Fruit fly (Drosophila melanogaster) whole organism, embryonic: Measurements from ENCODE around the gene jagn.

ENCODE experiments used
- CG10267 ChIP-seq: fragments of 200-800 bp; sonication (Bioruptor generic); optimal IDR thresholded peaks from 2 replicates; lab custom pipeline; 2018; ENCODE audit warnings: missing biosample characterization, mild to moderate bottlenecking, missing genetic modification characterization, moderate library complexity
- CG11093 ChIP-seq: fragments of 200-800 bp; sonication (Bioruptor generic); IDR thresholded peaks from 3 replicates; pipeline ENCODE4 v1.3.6; 2022; ENCODE audit warnings: missing biosample characterization, missing genetic modification characterization
- CG12299 ChIP-seq: fragments of 200-800 bp; sonication (Bioruptor generic); optimal IDR thresholded peaks from 2 replicates; lab custom pipeline; 2018; ENCODE audit warnings: missing biosample characterization, mild to moderate bottlenecking, missing genetic modification characterization
- CG13123 ChIP-seq: fragments of 200-800 bp; sonication (Bioruptor generic); optimal IDR thresholded peaks from 2 replicates; lab custom pipeline; 2016; ENCODE audit warnings: missing biosample characterization, missing genetic modification characterization
- CG13424 ChIP-seq: fragments of 200-800 bp; sonication (Bioruptor generic); optimal IDR thresholded peaks from 2 replicates; lab custom pipeline; 2019; ENCODE audit warnings: missing biosample characterization, mild to moderate bottlenecking, missing genetic modification characterization, moderate library complexity
- CG14014 ChIP-seq: fragments of 200-800 bp; sonication (Bioruptor generic); IDR thresholded peaks from 2 replicates; pipeline ENCODE4 v1.3.6; 2022; ENCODE audit warnings: missing biosample characterization, missing genetic modification characterization
- CG15601 ChIP-seq: fragments of 200-800 bp; sonication (Bioruptor generic); optimal IDR thresholded peaks from 3 replicates; lab custom pipeline; 2019; ENCODE audit warnings: missing biosample characterization, mild to moderate bottlenecking, missing genetic modification characterization, moderate library complexity
- CG17328 ChIP-seq: fragments of 200-800 bp; sonication (Bioruptor generic); IDR thresholded peaks from 2 replicates; pipeline ENCODE4 v1.3.6; 2022; ENCODE audit warnings: missing biosample characterization, missing genetic modification characterization
- CG17359 ChIP-seq: fragments of 200-800 bp; sonication (Bioruptor generic); optimal IDR thresholded peaks from 3 replicates; lab custom pipeline; 2018; ENCODE audit warnings: missing biosample characterization, mild to moderate bottlenecking, missing genetic modification characterization, moderate library complexity
- CG18619 ChIP-seq: fragments of 200-800 bp; sonication (Bioruptor generic); optimal IDR thresholded peaks from 3 replicates; lab custom pipeline; 2017; ENCODE audit warnings: missing biosample characterization, mild to moderate bottlenecking, missing genetic modification characterization
- CG30431 ChIP-seq: fragments of 200-800 bp; sonication (Bioruptor generic); optimal IDR thresholded peaks from 2 replicates; lab custom pipeline; 2017; ENCODE audit warnings: missing biosample characterization, missing genetic modification characterization
- CG32767 ChIP-seq: fragments of 200-800 bp; sonication (Bioruptor generic); IDR thresholded peaks from 2 replicates; pipeline ENCODE4 v1.3.6; 2022; ENCODE audit warnings: missing biosample characterization, missing genetic modification characterization
- CG6175 ChIP-seq: fragments of 200-800 bp; sonication (Bioruptor generic); IDR thresholded peaks from 3 replicates; pipeline ENCODE4 v1.3.6; 2022; ENCODE audit warnings: missing biosample characterization, missing genetic modification characterization
- CG6272 ChIP-seq: fragments of 200-800 bp; sonication (Bioruptor generic); IDR thresholded peaks from 2 replicates; pipeline ENCODE4 v1.3.6; 2022; ENCODE audit warnings: missing biosample characterization, missing genetic modification characterization
- CG6654 ChIP-seq: fragments of 200-800 bp; sonication (Bioruptor generic); optimal IDR thresholded peaks from 2 replicates; lab custom pipeline; 2017; ENCODE audit warnings: missing biosample characterization, mild to moderate bottlenecking, missing genetic modification characterization
- CG9437 ChIP-seq: fragments of 200-800 bp; sonication (Bioruptor generic); optimal IDR thresholded peaks from 2 replicates; lab custom pipeline; 2018; ENCODE audit warnings: missing biosample characterization, mild to moderate bottlenecking, missing genetic modification characterization
- CG9817 ChIP-seq: fragments of 200-800 bp; sonication (Bioruptor generic); optimal IDR thresholded peaks from 2 replicates; lab custom pipeline; 2018; ENCODE audit warnings: missing biosample characterization, mild to moderate bottlenecking, missing genetic modification characterization, moderate library complexity
- CkIIα-i1 ChIP-seq: fragments of 200-800 bp; sonication (Bioruptor generic); IDR thresholded peaks from 2 replicates; pipeline ENCODE4 v1.3.6; 2022; ENCODE audit warnings: missing biosample characterization, missing genetic modification characterization
- Dbx ChIP-seq: fragments of 200-800 bp; sonication (Bioruptor generic); IDR thresholded peaks from 3 replicates; pipeline ENCODE4 v1.3.6; 2022; ENCODE audit warnings: missing biosample characterization, missing genetic modification characterization
- Dfd ChIP-seq, 2 experiments: fragments of >200 bp; optimal IDR thresholded peaks; 2 replicates each; lab custom pipeline; 2017; ENCODE audit warnings: missing biosample characterization in 2 of 2, missing genetic modification characterization in 2 of 2
- Ets97D ChIP-seq: fragments of 200-800 bp; sonication (Bioruptor generic); optimal IDR thresholded peaks from 3 replicates; lab custom pipeline; 2016; ENCODE audit warnings: missing biosample characterization, missing genetic modification characterization
- HLHmδ ChIP-seq: fragments of 200-800 bp; sonication (Bioruptor generic); optimal IDR thresholded peaks from 2 replicates; lab custom pipeline; 2018; ENCODE audit warnings: missing biosample characterization, mild to moderate bottlenecking, missing genetic modification characterization, moderate library complexity
- Hr39 ChIP-seq: fragments of >200 bp; optimal IDR thresholded peaks from 2 replicates; lab custom pipeline; 2017
- MTF-1 ChIP-seq: fragments of 200-800 bp; sonication (Bioruptor generic); optimal IDR thresholded peaks from 2 replicates; lab custom pipeline; 2018; ENCODE audit warnings: missing biosample characterization, mild to moderate bottlenecking, missing genetic modification characterization, borderline replicate concordance
- Mrtf ChIP-seq: fragments of 200-800 bp; sonication (Bioruptor generic); IDR thresholded peaks from 3 replicates; pipeline ENCODE4 v1.3.6; 2022; ENCODE audit warnings: missing biosample characterization, missing genetic modification characterization
- NFAT ChIP-seq: fragments of 200-800 bp; sonication (Bioruptor generic); IDR thresholded peaks from 2 replicates; pipeline ENCODE4 v1.3.6; 2022; ENCODE audit warnings: missing biosample characterization, missing genetic modification characterization
- PHDP ChIP-seq: fragments of 200-800 bp; sonication (Bioruptor generic); optimal IDR thresholded peaks from 3 replicates; lab custom pipeline; 2018; ENCODE audit warnings: missing biosample characterization, mild to moderate bottlenecking, missing genetic modification characterization, moderate library complexity
- Pdp1 ChIP-seq, 2 experiments: fragments of 200-800 bp; sonication (Bioruptor generic); optimal IDR thresholded peaks; 3 replicates each; lab custom pipeline; 2016; ENCODE audit warnings: missing biosample characterization in 2 of 2, missing genetic modification characterization in 2 of 2, mild to moderate bottlenecking in 1 of 2, moderate library complexity in 1 of 2
- Poxn ChIP-seq: fragments of 200-800 bp; sonication (Bioruptor generic); IDR thresholded peaks from 2 replicates; pipeline ENCODE4 v1.3.6; 2022; ENCODE audit warnings: missing biosample characterization, missing genetic modification characterization
- Sin3A ChIP-seq: fragments of >200 bp; optimal IDR thresholded peaks from 2 replicates; lab custom pipeline; 2018
- bowl ChIP-seq: fragments of 200-800 bp; sonication (Bioruptor generic); IDR thresholded peaks from 2 replicates; pipeline ENCODE4 v1.3.6; 2022; ENCODE audit warnings: missing biosample characterization, missing genetic modification characterization
- cad ChIP-seq: fragments of >200 bp; optimal IDR thresholded peaks from 2 replicates; lab custom pipeline; 2017; ENCODE audit warnings: missing biosample characterization, missing genetic modification characterization
- cwo ChIP-seq: fragments of 200-800 bp; sonication (Bioruptor generic); optimal IDR thresholded peaks from 3 replicates; lab custom pipeline; 2017; ENCODE audit warnings: missing biosample characterization, missing genetic modification characterization, mild to moderate bottlenecking, moderate library complexity, missing genetic modification reagents
- eyg ChIP-seq: fragments of 200-800 bp; sonication (Bioruptor generic); optimal IDR thresholded peaks from 3 replicates; lab custom pipeline; 2016; ENCODE audit warnings: missing biosample characterization, missing genetic modification characterization
- gem ChIP-seq: fragments of 200-800 bp; sonication (Bioruptor generic); optimal IDR thresholded peaks from 2 replicates; lab custom pipeline; 2019; ENCODE audit warnings: missing biosample characterization, mild to moderate bottlenecking, missing genetic modification characterization, moderate library complexity
- knrl ChIP-seq: fragments of 200-800 bp; sonication (Bioruptor generic); IDR thresholded peaks from 3 replicates; pipeline ENCODE4 v1.3.6; 2022; ENCODE audit warnings: missing biosample characterization, missing genetic modification characterization; ENCODE audit not compliant: partially characterized antibody
- lab ChIP-seq: fragments of 200-800 bp; sonication (Bioruptor generic); optimal IDR thresholded peaks from 3 replicates; lab custom pipeline; 2017; ENCODE audit warnings: missing biosample characterization, missing genetic modification characterization, mild to moderate bottlenecking, moderate library complexity, missing genetic modification reagents
- lola ChIP-seq, 3 experiments: fragments of >200 bp in 2 of 3; fragments of 200-800 bp in 1 of 3; sonication (Bioruptor generic) in 1 of 3; optimal IDR thresholded peaks; 2 replicates each; lab custom pipeline; 2017 to 2019; ENCODE audit warnings: missing biosample characterization in 3 of 3, missing genetic modification characterization in 3 of 3, mild to moderate bottlenecking in 1 of 3, moderate library complexity in 1 of 3
- lov ChIP-seq, 2 experiments: fragments of 200-800 bp in 1 of 2; fragments of >200 bp in 1 of 2; sonication (Bioruptor generic) in 1 of 2; IDR thresholded peaks in 1 of 2; optimal IDR thresholded peaks in 1 of 2; 2 replicates in 1 of 2; 3 replicates in 1 of 2; pipeline versions ENCODE4 v1.3.6 to Lab custom; 2017 to 2022; ENCODE audit warnings: missing biosample characterization in 1 of 2, missing genetic modification characterization in 1 of 2
- luna ChIP-seq: fragments of 200-800 bp; sonication (Bioruptor generic); optimal IDR thresholded peaks from 2 replicates; lab custom pipeline; 2016; ENCODE audit warnings: missing biosample characterization, missing genetic modification characterization
- mld ChIP-seq: fragments of 200-800 bp; sonication (Bioruptor generic); IDR thresholded peaks from 3 replicates; pipeline ENCODE4 v1.3.6; 2022; ENCODE audit warnings: missing biosample characterization, missing genetic modification characterization; ENCODE audit not compliant: partially characterized antibody
- pan ChIP-seq, 4 experiments: fragments of >200 bp in 3 of 4; fragments of 200-800 bp in 1 of 4; sonication (Bioruptor generic) in 1 of 4; optimal IDR thresholded peaks in 3 of 4; IDR thresholded peaks in 1 of 4; 2 replicates each; pipeline versions ENCODE4 v1.3.6 to Lab custom; 2017 to 2022; ENCODE audit warnings: missing biosample characterization in 2 of 4, missing genetic modification characterization in 2 of 4, mixed read lengths in 1 of 4
- phol ChIP-seq: fragments of 200-800 bp; sonication (Bioruptor generic); optimal IDR thresholded peaks from 3 replicates; lab custom pipeline; 2018; ENCODE audit warnings: missing biosample characterization, mild to moderate bottlenecking, missing genetic modification characterization, moderate library complexity
- run ChIP-seq: fragments of 200-800 bp; sonication (Bioruptor generic); optimal IDR thresholded peaks from 3 replicates; lab custom pipeline; 2018; ENCODE audit warnings: missing biosample characterization, mild to moderate bottlenecking, missing genetic modification characterization
- sima ChIP-seq: fragments of 200-800 bp; sonication (Bioruptor generic); optimal IDR thresholded peaks from 2 replicates; lab custom pipeline; 2016; ENCODE audit warnings: missing biosample characterization, missing genetic modification characterization
- sr ChIP-seq: fragments of 200-800 bp; sonication (Bioruptor generic); IDR thresholded peaks from 3 replicates; pipeline ENCODE4 v1.3.6; 2022; ENCODE audit warnings: missing biosample characterization, missing genetic modification characterization
- tx ChIP-seq: fragments of 200-800 bp; sonication (Bioruptor generic); optimal IDR thresholded peaks from 2 replicates; lab custom pipeline; 2016; ENCODE audit warnings: missing biosample characterization, missing genetic modification characterization
- unpg ChIP-seq: fragments of 200-800 bp; sonication (Bioruptor generic); optimal IDR thresholded peaks from 3 replicates; lab custom pipeline; 2018; ENCODE audit warnings: missing biosample characterization, mild to moderate bottlenecking, missing genetic modification characterization, moderate library complexity
- z ChIP-seq: fragments of 200-800 bp; sonication (Bioruptor generic); IDR thresholded peaks from 3 replicates; pipeline ENCODE4 v1.3.6; 2022; ENCODE audit warnings: missing biosample characterization, missing genetic modification characterization

Gene jagn

DNA sequence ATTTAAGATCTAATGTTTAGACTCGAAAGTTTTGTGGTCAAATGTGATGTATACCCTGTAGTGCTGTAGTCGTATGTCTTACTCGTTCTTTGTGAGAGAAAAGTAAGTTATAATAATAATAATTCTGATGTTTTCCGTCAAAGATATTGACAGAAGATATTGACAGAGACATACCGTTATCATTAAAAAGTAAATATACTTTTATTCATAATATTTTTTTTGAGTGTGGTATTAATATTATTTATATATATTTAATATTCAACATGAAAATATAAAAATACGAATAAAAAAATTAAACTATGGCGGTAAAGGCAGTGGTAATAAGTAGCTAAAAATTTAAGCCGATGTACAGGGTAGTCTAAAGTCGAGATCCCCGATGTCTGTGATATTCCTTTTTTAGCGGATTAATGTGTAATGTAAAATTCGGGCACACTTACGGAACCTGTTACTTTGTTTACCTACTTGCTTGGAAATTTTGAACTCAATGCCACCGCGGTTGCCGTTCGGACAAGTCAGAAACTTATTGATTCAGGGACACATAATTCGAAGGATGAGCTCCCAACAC is 42.7 kb upstream of the jagn start, which contains the start of the genes CG2100 and CG1236 (continued):
- TF ChIP-seq CG17359 (tag; lab: Kevin White, UChicago) (peak; percentile 84), CG30431 (peak; percentile 82), phol (tag; lab: Kevin White, UChicago) (peak; percentile 91), lola (GFP tag; optimal IDR thresholded peaks at IDR 0.05; lab: Kevin White, UChicago) (peak in 1 of 3 experiments; percentile 91), CG17328 (GFP tag; lab: Robert Waterston, UW) (peak; percentile 66), MTF-1 (GFP tag; lab: Kevin White, UChicago) (peak; percentile 1), Dbx (peak; percentile 78), knrl (GFP tag; lab: Robert Waterston, UW) (no peak), CG15601 (tag; lab: Kevin White, UChicago) (peak; percentile 88), CG12299 (tag; lab: Kevin White, UChicago) (peak; percentile 63), eyg (GFP tag; lab: Kevin White, UChicago) (no peak), CG9437 (peak; percentile 89), HLHmδ (GFP tag; lab: Kevin White, UChicago) (no peak), CkIIα-i1 (no peak), CG32767 (GFP tag; lab: Robert Waterston, UW) (0 out of 2 replicates have a peak, but pooled peaks have one; percentile 70), CG6272 (GFP tag; lab: Robert Waterston, UW) (peak; percentile 66), cwo (GFP tag; lab: Kevin White, UChicago) (peak; percentile 73), CG11093 (GFP tag; lab: Robert Waterston, UW) (0 out of 3 replicates have a peak, but pooled peaks have one; percentile 51), unpg (peak; percentile 84), lov (optimal IDR thresholded peaks at IDR 0.05; lab: Kevin White, UChicago) (no peak), lov (GFP tag; IDR thresholded peaks at IDR 0.05; lab: Robert Waterston, UW) (no peak), CG13424 (peak; percentile 88), CG6175 (no peak), mld (GFP tag; lab: Robert Waterston, UW) (no peak; the same call in 2 of the 3 replicates), run (tag; lab: Kevin White, UChicago) (peak; percentile 77), CG10267 (peak; percentile 85), bowl (GFP tag; lab: Robert Waterston, UW) (no peak), sima (GFP tag; lab: Kevin White, UChicago) (no peak), CG9817 (tag; lab: Kevin White, UChicago) (peak; percentile 73), CG6654 (GFP tag; lab: Kevin White, UChicago) (peak; percentile 59), Mrtf (peak; percentile 59; the same call in 1 of the 3 replicates), Dfd (GFP tag; optimal IDR thresholded peaks at IDR 0.05; lab: Kevin White, UChicago) (no peak), cad (GFP tag; lab: Kevin White, UChicago) (no peak), sr (GFP tag; lab: Robert Waterston, UW) (no peak; the same call in 2 of the 3 replicates), CG13123 (GFP tag; lab: Kevin White, UChicago) (peak; percentile 27), Hr39 (no peak), lab (GFP tag; lab: Kevin White, UChicago) (no peak), pan (optimal IDR thresholded peaks at IDR 0.05; lab: Kevin White, UChicago) (peak in 1 of 2 experiments; percentile 64), pan (GFP tag; optimal IDR thresholded peaks at IDR 0.05 in 1 of 2, IDR thresholded peaks at IDR 0.05 in 1 of 2) (peak; percentile 65 to 81), CG18619 (GFP tag; lab: Kevin White, UChicago) (peak; percentile 89), Sin3A (lab: Kevin White, UChicago) (no peak), NFAT (GFP tag; lab: Robert Waterston, UW) (peak; percentile 66), Pdp1 (GFP tag; optimal IDR thresholded peaks at IDR 0.05; lab: Kevin White, UChicago) (peak; percentile 38 to 49), luna (GFP tag; lab: Kevin White, UChicago) (no peak), Ets97D (GFP tag; lab: Kevin White, UChicago) (peak; percentile 24), tx (no peak), Poxn (GFP tag; lab: Robert Waterston, UW) (no peak), PHDP (tag; lab: Kevin White, UChicago) (peak; percentile 88), CG14014 (peak; percentile 59), z (GFP tag; lab: Robert Waterston, UW) (no peak), gem (tag; lab: Kevin White, UChicago) (peak; percentile 95)
